Fruit fly (Drosophila melanogaster) whole organism, embryonic: Measurements from ENCODE around the gene Cyp311a1.

Experiments
- B-H1 ChIP-seq: fragments of 200-800 bp; sonication (Bioruptor generic); IDR thresholded peaks from 3 replicates; pipeline ENCODE4 v1.3.6; 2022; ENCODE audit warnings: missing biosample characterization, missing genetic modification characterization
- Blimp-1 ChIP-seq: fragments of 200-800 bp; sonication (Bioruptor generic); optimal IDR thresholded peaks from 3 replicates; lab custom pipeline; 2018; ENCODE audit warnings: missing biosample characterization, missing genetic modification characterization, mild to moderate bottlenecking, moderate library complexity, missing genetic modification reagents
- BtbVII ChIP-seq: fragments of 200-800 bp; sonication (Bioruptor generic); optimal IDR thresholded peaks from 3 replicates; lab custom pipeline; 2017; ENCODE audit warnings: missing biosample characterization, mild to moderate bottlenecking, missing genetic modification characterization
- C15 ChIP-seq: fragments of 200-800 bp; sonication (Bioruptor generic); IDR thresholded peaks from 3 replicates; pipeline ENCODE4 v1.3.6; 2022; ENCODE audit warnings: missing biosample characterization, missing genetic modification characterization
- CG11696 ChIP-seq: fragments of 200-800 bp; sonication (Bioruptor generic); IDR thresholded peaks from 2 replicates; pipeline ENCODE4 v1.3.6; 2022; ENCODE audit warnings: missing biosample characterization, missing genetic modification characterization
- CG12236 ChIP-seq: fragments of 200-800 bp; sonication (Bioruptor generic); optimal IDR thresholded peaks from 2 replicates; lab custom pipeline; 2016; ENCODE audit warnings: missing biosample characterization, missing genetic modification characterization
- CG1233 ChIP-seq: fragments of 200-800 bp; sonication (Bioruptor generic); optimal IDR thresholded peaks from 4 replicates; lab custom pipeline; 2018; ENCODE audit warnings: missing biosample characterization, mild to moderate bottlenecking, missing genetic modification characterization
- CG12659 ChIP-seq: fragments of 200-800 bp; sonication (Bioruptor generic); optimal IDR thresholded peaks from 3 replicates; lab custom pipeline; 2017; ENCODE audit warnings: mild to moderate bottlenecking, missing biosample characterization, missing genetic modification reagents, missing genetic modification characterization
- CG14014 ChIP-seq: fragments of 200-800 bp; sonication (Bioruptor generic); IDR thresholded peaks from 2 replicates; pipeline ENCODE4 v1.3.6; 2022; ENCODE audit warnings: missing biosample characterization, missing genetic modification characterization
- CG1647 ChIP-seq: fragments of 200-800 bp; sonication (Bioruptor generic); optimal IDR thresholded peaks from 3 replicates; lab custom pipeline; 2016; ENCODE audit warnings: missing biosample characterization, missing genetic modification characterization
- CG17328 ChIP-seq: fragments of 200-800 bp; sonication (Bioruptor generic); IDR thresholded peaks from 2 replicates; pipeline ENCODE4 v1.3.6; 2022; ENCODE audit warnings: missing biosample characterization, missing genetic modification characterization
- CG18476 ChIP-seq: fragments of 200-800 bp; sonication (Bioruptor generic); optimal IDR thresholded peaks from 2 replicates; lab custom pipeline; 2016; ENCODE audit warnings: missing biosample characterization, mild to moderate bottlenecking, missing genetic modification characterization
- CG3065 ChIP-seq: fragments of 200-800 bp; sonication (Bioruptor generic); optimal IDR thresholded peaks from 2 replicates; lab custom pipeline; 2016; ENCODE audit warnings: missing biosample characterization, missing genetic modification characterization
- CG31441 ChIP-seq: fragments of 200-800 bp; sonication (Bioruptor generic); IDR thresholded peaks from 2 replicates; pipeline ENCODE4 v1.3.6; 2022; ENCODE audit warnings: missing biosample characterization, missing genetic modification characterization
- CG32772 ChIP-seq: fragments of 200-800 bp; sonication (Bioruptor generic); IDR thresholded peaks from 2 replicates; pipeline ENCODE4 v1.3.6; 2022; ENCODE audit warnings: missing biosample characterization, missing genetic modification characterization
- CG4424 ChIP-seq: fragments of 200-800 bp; sonication (Bioruptor generic); optimal IDR thresholded peaks from 3 replicates; lab custom pipeline; 2016; ENCODE audit warnings: missing biosample characterization, missing genetic modification characterization
- CG6654 ChIP-seq: fragments of 200-800 bp; sonication (Bioruptor generic); optimal IDR thresholded peaks from 2 replicates; lab custom pipeline; 2017; ENCODE audit warnings: missing biosample characterization, mild to moderate bottlenecking, missing genetic modification characterization
- CG6854 ChIP-seq: fragments of 200-800 bp; sonication (Bioruptor generic); optimal IDR thresholded peaks from 3 replicates; lab custom pipeline; 2017; ENCODE audit warnings: missing biosample characterization, mild to moderate bottlenecking, missing genetic modification characterization
- CG8388 ChIP-seq: fragments of 200-800 bp; sonication (Bioruptor generic); optimal IDR thresholded peaks from 2 replicates; lab custom pipeline; 2019; ENCODE audit warnings: missing biosample characterization, mild to moderate bottlenecking, missing genetic modification characterization, moderate library complexity
- CG9932 ChIP-seq: fragments of 200-800 bp; sonication (Bioruptor generic); IDR thresholded peaks from 2 replicates; pipeline ENCODE4 v1.3.6; 2022; ENCODE audit warnings: missing biosample characterization, missing genetic modification characterization
- CTCF ChIP-seq: fragments of 200-800 bp; sonication (Bioruptor generic); optimal IDR thresholded peaks from 2 replicates; lab custom pipeline; 2017; ENCODE audit warnings: missing biosample characterization, mild to moderate bottlenecking, missing genetic modification characterization, moderate library complexity
- CrebB ChIP-seq: fragments of 200-800 bp; sonication (Bioruptor generic); optimal IDR thresholded peaks from 3 replicates; lab custom pipeline; 2018; ENCODE audit warnings: missing biosample characterization, mild to moderate bottlenecking, missing genetic modification characterization
- D19A ChIP-seq: fragments of 200-800 bp; optimal IDR thresholded peaks from 3 replicates; lab custom pipeline; 2019; ENCODE audit warnings: missing biosample characterization, mild to moderate bottlenecking, missing genetic modification characterization, moderate library complexity
- E2f2 ChIP-seq: fragments of 200-800 bp; sonication (Bioruptor generic); IDR thresholded peaks from 2 replicates; pipeline ENCODE4 v1.3.6; 2022; ENCODE audit warnings: missing biosample characterization, missing genetic modification characterization
- Med ChIP-seq: fragments of 200-800 bp; sonication (Bioruptor generic); peaks from one replicate; lab custom pipeline; 2016; ENCODE audit warnings: missing biosample characterization, missing genetic modification characterization, mild to moderate bottlenecking, inconsistent platforms, moderate library complexity
- Trl ChIP-seq, 3 experiments: fragments of >200 bp in 2 of 3; fragments of 200-800 bp in 1 of 3; sonication (Bioruptor generic) in 1 of 3; optimal IDR thresholded peaks; 2 replicates in 1 of 3; 3 replicates in 2 of 3; lab custom pipeline; 2016 to 2017; ENCODE audit warnings: missing biosample characterization in 1 of 3, missing genetic modification characterization in 1 of 3
- aop ChIP-seq: fragments of 200-800 bp; sonication (Bioruptor generic); IDR thresholded peaks from 2 replicates; pipeline ENCODE4 v1.3.6; 2022; ENCODE audit warnings: missing biosample characterization, missing genetic modification characterization
- ap ChIP-seq: fragments of 200-800 bp; sonication (Bioruptor generic); IDR thresholded peaks from 2 replicates; pipeline ENCODE4 v1.3.6; 2022; ENCODE audit warnings: missing biosample characterization, missing genetic modification characterization
- az2 ChIP-seq: fragments of 200-800 bp; sonication (Bioruptor generic); optimal IDR thresholded peaks from 3 replicates; lab custom pipeline; 2016; ENCODE audit warnings: missing biosample characterization, missing genetic modification characterization
- bowl ChIP-seq: fragments of 200-800 bp; sonication (Bioruptor generic); IDR thresholded peaks from 2 replicates; pipeline ENCODE4 v1.3.6; 2022; ENCODE audit warnings: missing biosample characterization, missing genetic modification characterization
- cg ChIP-seq: fragments of 200-800 bp; sonication (Bioruptor generic); optimal IDR thresholded peaks from 3 replicates; lab custom pipeline; 2019; ENCODE audit warnings: missing biosample characterization, mild to moderate bottlenecking, missing genetic modification characterization, moderate library complexity
- chn ChIP-seq: fragments of 200-800 bp; sonication (Bioruptor generic); optimal IDR thresholded peaks from 2 replicates; lab custom pipeline; 2016; ENCODE audit warnings: missing biosample characterization, missing genetic modification characterization
- croc ChIP-seq: fragments of 200-800 bp; sonication (Bioruptor generic); conservative IDR thresholded peaks from 3 replicates; pipeline ENCODE4 v1.3.6; 2022; ENCODE audit warnings: missing biosample characterization, missing genetic modification characterization
- da ChIP-seq: fragments of 200-800 bp; sonication (Bioruptor generic); optimal IDR thresholded peaks from 2 replicates; lab custom pipeline; 2016; ENCODE audit warnings: missing biosample characterization, missing genetic modification characterization
- dm ChIP-seq: fragments of 200-800 bp; sonication (Bioruptor generic); optimal IDR thresholded peaks from 3 replicates; lab custom pipeline; 2016; ENCODE audit warnings: missing biosample characterization, missing genetic modification characterization
- en ChIP-seq: fragments of 200-800 bp; sonication (Bioruptor generic); optimal IDR thresholded peaks from 2 replicates; lab custom pipeline; 2016; ENCODE audit warnings: missing biosample characterization, missing genetic modification characterization
- gsb ChIP-seq: fragments of 200-800 bp; sonication (Bioruptor generic); IDR thresholded peaks from 2 replicates; pipeline ENCODE4 v1.3.6; 2022; ENCODE audit warnings: missing biosample characterization, missing genetic modification characterization
- jumu ChIP-seq: fragments of 200-800 bp; sonication (Bioruptor generic); optimal IDR thresholded peaks from 3 replicates; lab custom pipeline; 2016; ENCODE audit warnings: missing biosample characterization, missing genetic modification characterization
- ken ChIP-seq: fragments of 200-800 bp; sonication (Bioruptor generic); IDR thresholded peaks from 3 replicates; pipeline ENCODE4 v1.3.6; 2022; ENCODE audit warnings: missing biosample characterization, missing genetic modification characterization
- kni ChIP-seq: fragments of 200-800 bp; sonication (Bioruptor generic); optimal IDR thresholded peaks from 3 replicates; lab custom pipeline; 2017; ENCODE audit warnings: mild to moderate bottlenecking, missing biosample characterization, missing genetic modification reagents, missing genetic modification characterization
- nom ChIP-seq: fragments of 200-800 bp; sonication (Bioruptor generic); optimal IDR thresholded peaks from 2 replicates; lab custom pipeline; 2017; ENCODE audit warnings: missing biosample characterization, missing genetic modification characterization, mild to moderate bottlenecking, moderate library complexity, missing genetic modification reagents
- onecut ChIP-seq: fragments of 200-800 bp; sonication (Bioruptor generic); IDR thresholded peaks from 2 replicates; pipeline ENCODE4 v1.3.6; 2022; ENCODE audit warnings: missing biosample characterization, missing genetic modification characterization
- pan ChIP-seq, 4 experiments: fragments of >200 bp in 3 of 4; fragments of 200-800 bp in 1 of 4; sonication (Bioruptor generic) in 1 of 4; optimal IDR thresholded peaks in 3 of 4; IDR thresholded peaks in 1 of 4; 2 replicates each; pipeline versions ENCODE4 v1.3.6 to Lab custom; 2017 to 2022; ENCODE audit warnings: missing biosample characterization in 2 of 4, missing genetic modification characterization in 2 of 4, mixed read lengths in 1 of 4
- sima ChIP-seq: fragments of 200-800 bp; sonication (Bioruptor generic); optimal IDR thresholded peaks from 2 replicates; lab custom pipeline; 2016; ENCODE audit warnings: missing biosample characterization, missing genetic modification characterization
- so ChIP-seq: fragments of 200-800 bp; sonication (Bioruptor generic); IDR thresholded peaks from 3 replicates; pipeline ENCODE4 v1.3.6; 2022; ENCODE audit warnings: missing biosample characterization, missing genetic modification characterization
- sob ChIP-seq: fragments of 200-800 bp; sonication (Bioruptor generic); IDR thresholded peaks from 2 replicates; pipeline ENCODE4 v1.3.6; 2022; ENCODE audit warnings: missing biosample characterization, missing genetic modification characterization
- sug ChIP-seq: fragments of 200-800 bp; optimal IDR thresholded peaks from 2 replicates; lab custom pipeline; 2019; ENCODE audit warnings: missing biosample characterization, mild to moderate bottlenecking, missing genetic modification characterization, moderate library complexity
- tap ChIP-seq: fragments of 200-800 bp; optimal IDR thresholded peaks from 3 replicates; lab custom pipeline; 2019; ENCODE audit warnings: missing biosample characterization, mild to moderate bottlenecking, missing genetic modification characterization, moderate library complexity
- tx ChIP-seq: fragments of 200-800 bp; sonication (Bioruptor generic); optimal IDR thresholded peaks from 2 replicates; lab custom pipeline; 2016; ENCODE audit warnings: missing biosample characterization, missing genetic modification characterization
- unpg ChIP-seq: fragments of 200-800 bp; sonication (Bioruptor generic); optimal IDR thresholded peaks from 3 replicates; lab custom pipeline; 2018; ENCODE audit warnings: missing biosample characterization, mild to moderate bottlenecking, missing genetic modification characterization, moderate library complexity

The Cyp311a1 gene

DNA sequence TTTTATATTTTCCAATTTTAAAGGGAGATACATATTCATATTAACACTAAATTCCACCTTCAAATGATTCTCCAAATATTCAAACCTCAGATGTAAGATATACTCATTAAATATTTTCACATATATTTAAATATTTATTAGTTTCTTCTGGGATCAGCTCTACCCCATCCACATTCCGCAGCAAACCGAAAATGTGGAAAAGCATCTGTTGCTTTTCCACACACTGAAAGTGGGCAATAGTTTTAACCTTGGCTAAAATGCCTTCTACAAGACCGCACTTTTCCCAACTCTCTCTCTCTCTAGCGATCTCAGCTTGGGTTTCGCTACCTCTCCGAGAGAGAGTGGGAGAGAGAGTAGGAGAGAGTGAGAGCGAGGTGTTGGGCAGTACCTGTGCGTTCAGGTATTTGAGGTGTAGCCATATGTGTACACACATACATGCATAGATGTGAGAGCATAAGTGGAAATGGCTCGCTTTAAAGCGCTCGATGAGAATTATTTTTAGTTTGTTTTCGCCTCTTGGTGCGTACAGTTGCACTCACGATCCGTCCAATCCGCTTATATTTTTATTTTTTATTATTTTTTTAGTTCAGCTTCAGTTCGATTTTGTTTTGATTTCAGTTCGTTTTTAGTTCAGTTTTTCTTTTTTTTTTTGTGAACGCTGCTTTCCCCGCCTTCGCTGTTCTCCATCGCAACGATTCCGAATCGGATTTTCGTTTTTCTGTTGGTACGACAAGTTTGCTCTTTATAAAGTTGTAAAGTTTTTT lies 24.4 kb downstream of the Cyp311a1 start, which contains the start of gene CG1806 (continued):
- TF ChIP-seq CG9932 (0 out of 2 replicates have a peak, but pooled peaks have one; percentile 14), nom (GFP tag; lab: Kevin White, UChicago) (peak; percentile 82), E2f2 (GFP tag; lab: Robert Waterston, UW) (no peak), CG14014 (peak; percentile 27; the same call in 1 of the 2 replicates), B-H1 (no peak), CG11696 (no peak), CG12236 (GFP tag; lab: Kevin White, UChicago) (no peak), CG6654 (GFP tag; lab: Kevin White, UChicago) (no peak), CG17328 (GFP tag; lab: Robert Waterston, UW) (no peak), D19A (no peak), C15 (GFP tag; lab: Robert Waterston, UW) (no peak), da (GFP tag; lab: Kevin White, UChicago) (no peak), CG1647 (GFP tag; lab: Kevin White, UChicago) (no peak), Blimp-1 (GFP tag; lab: Kevin White, UChicago) (no peak), CG1233 (GFP tag; lab: Kevin White, UChicago) (no peak), BtbVII (no peak), onecut (GFP tag; lab: Robert Waterston, UW) (0 out of 2 replicates have a peak, but pooled peaks have one; percentile 4), tap (tag; lab: Kevin White, UChicago) (no peak), croc (GFP tag; lab: Robert Waterston, UW) (no peak), Med (GFP tag; lab: Kevin White, UChicago) (peak; percentile 45), CG6854 (GFP tag; lab: Kevin White, UChicago) (peak; percentile 10), pan (optimal IDR thresholded peaks at IDR 0.05; lab: Kevin White, UChicago) (no peak), pan (GFP tag; optimal IDR thresholded peaks at IDR 0.05 in 1 of 2, IDR thresholded peaks at IDR 0.05 in 1 of 2) (peak in 1 of 2 experiments; percentile 18), CG12659 (GFP tag; lab: Kevin White, UChicago) (no peak), CrebB (tag; lab: Kevin White, UChicago) (no peak), kni (GFP tag; lab: Kevin White, UChicago) (peak; percentile 18), tx (GFP tag; lab: Kevin White, UChicago) (no peak), bowl (no peak), cg (GFP tag; lab: Kevin White, UChicago) (peak; percentile 82), dm (GFP tag; lab: Kevin White, UChicago) (no peak), CG4424 (GFP tag; lab: Kevin White, UChicago) (no peak), CG32772 (GFP tag; lab: Robert Waterston, UW) (no peak), CG18476 (GFP tag; lab: Kevin White, UChicago) (no peak), sug (tag; lab: Kevin White, UChicago) (no peak), jumu (GFP tag; lab: Kevin White, UChicago) (no peak), sob (GFP tag; lab: Robert Waterston, UW) (peak; percentile 19; the same call in 1 of the 2 replicates), CG31441 (GFP tag; lab: Robert Waterston, UW) (no peak), sima (GFP tag; lab: Kevin White, UChicago) (no peak), chn (GFP tag; lab: Kevin White, UChicago) (no peak), CG3065 (GFP tag; lab: Kevin White, UChicago) (no peak), en (GFP tag; lab: Kevin White, UChicago) (no peak), aop (GFP tag; lab: Robert Waterston, UW) (no peak), CG8388 (no peak), unpg (GFP tag; lab: Kevin White, UChicago) (no peak), ken (no peak), gsb (GFP tag; lab: Robert Waterston, UW) (no peak), az2 (GFP tag; lab: Kevin White, UChicago) (no peak), so (GFP tag; lab: Robert Waterston, UW) (peak; percentile 56; the same call in 1 of the 3 replicates), CTCF (GFP tag; lab: Kevin White, UChicago) (no peak), Trl (optimal IDR thresholded peaks at IDR 0.05; lab: Kevin White, UChicago) (peak; percentile 94 to 97), Trl (GFP tag; optimal IDR thresholded peaks at IDR 0.05; lab: Kevin White, UChicago) (peak; percentile 54), ap (GFP tag; lab: Robert Waterston, UW) (no peak)
